Fruit fly (Drosophila melanogaster) whole organism, embryonic: ENCODE measurements around the gene CG42798.

Source experiments
- ATbp ChIP-seq: fragments of 200-800 bp; sonication (Bioruptor generic); optimal IDR thresholded peaks from 2 replicates; lab custom pipeline; 2017; ENCODE audit warnings: missing biosample characterization, mild to moderate bottlenecking, missing genetic modification characterization, missing genetic modification reagents
- Atf6 ChIP-seq: fragments of 200-800 bp; sonication (Bioruptor generic); IDR thresholded peaks from 2 replicates; pipeline ENCODE4 v1.3.6; 2022; ENCODE audit warnings: missing biosample characterization, missing genetic modification characterization
- CG10209 ChIP-seq: fragments of 200-800 bp; sonication (Bioruptor generic); optimal IDR thresholded peaks from 3 replicates; lab custom pipeline; 2017; ENCODE audit warnings: missing biosample characterization, mild to moderate bottlenecking, missing genetic modification characterization, missing genetic modification reagents
- CG10274 ChIP-seq: fragments of 200-800 bp; sonication (Bioruptor generic); optimal IDR thresholded peaks from 3 replicates; lab custom pipeline; 2017; ENCODE audit warnings: missing biosample characterization, mild to moderate bottlenecking, missing genetic modification characterization
- CG10366 ChIP-seq: fragments of 200-800 bp; sonication (Bioruptor generic); IDR thresholded peaks from 2 replicates; pipeline ENCODE4 v1.3.6; 2022; ENCODE audit warnings: missing biosample characterization, missing genetic modification characterization
- CG13296 ChIP-seq: fragments of 200-800 bp; sonication (Bioruptor generic); optimal IDR thresholded peaks from 3 replicates; lab custom pipeline; 2018; ENCODE audit warnings: missing biosample characterization, mild to moderate bottlenecking, missing genetic modification characterization
- CG15269 ChIP-seq: fragments of 200-800 bp; sonication (Bioruptor generic); optimal IDR thresholded peaks from 2 replicates; lab custom pipeline; 2018; ENCODE audit warnings: missing biosample characterization, mild to moderate bottlenecking, missing genetic modification characterization, moderate library complexity
- CG15514 ChIP-seq: fragments of 200-800 bp; sonication (Bioruptor generic); optimal IDR thresholded peaks from 3 replicates; lab custom pipeline; 2017; ENCODE audit warnings: missing biosample characterization, missing genetic modification characterization, mild to moderate bottlenecking, moderate library complexity, missing genetic modification reagents
- CG18599 ChIP-seq: fragments of 200-800 bp; sonication (Bioruptor generic); optimal IDR thresholded peaks from 3 replicates; lab custom pipeline; 2017; ENCODE audit warnings: missing biosample characterization, missing genetic modification characterization, mild to moderate bottlenecking, moderate library complexity, missing genetic modification reagents
- CG18619 ChIP-seq: fragments of 200-800 bp; sonication (Bioruptor generic); optimal IDR thresholded peaks from 3 replicates; lab custom pipeline; 2017; ENCODE audit warnings: missing biosample characterization, mild to moderate bottlenecking, missing genetic modification characterization
- CG2678 ChIP-seq: fragments of 200-800 bp; sonication (Bioruptor generic); optimal IDR thresholded peaks from 3 replicates; lab custom pipeline; 2019; ENCODE audit warnings: missing biosample characterization, mild to moderate bottlenecking, missing genetic modification characterization, moderate library complexity
- CG6254 ChIP-seq: fragments of 200-800 bp; sonication (Bioruptor generic); optimal IDR thresholded peaks from 3 replicates; lab custom pipeline; 2017; ENCODE audit warnings: mild to moderate bottlenecking, missing biosample characterization, missing genetic modification reagents, missing genetic modification characterization
- CG6272 ChIP-seq: fragments of 200-800 bp; sonication (Bioruptor generic); IDR thresholded peaks from 2 replicates; pipeline ENCODE4 v1.3.6; 2022; ENCODE audit warnings: missing biosample characterization, missing genetic modification characterization
- CG6765 ChIP-seq: fragments of 200-800 bp; sonication (Bioruptor generic); optimal IDR thresholded peaks from 3 replicates; lab custom pipeline; 2017; ENCODE audit warnings: missing biosample characterization, mild to moderate bottlenecking, missing genetic modification characterization
- CG6791 ChIP-seq: fragments of 200-800 bp; sonication (Bioruptor generic); IDR thresholded peaks from 3 replicates; pipeline ENCODE4 v1.3.6; 2022; ENCODE audit warnings: missing biosample characterization, missing genetic modification characterization; ENCODE audit not compliant: partially characterized antibody
- CG7556 ChIP-seq: fragments of 200-800 bp; sonication (Bioruptor generic); optimal IDR thresholded peaks from 2 replicates; lab custom pipeline; 2017; ENCODE audit warnings: missing biosample characterization, mild to moderate bottlenecking, missing genetic modification characterization
- CG7839 ChIP-seq: fragments of 200-800 bp; sonication (Bioruptor generic); optimal IDR thresholded peaks from 3 replicates; lab custom pipeline; 2018; ENCODE audit warnings: missing biosample characterization, mild to moderate bottlenecking, missing genetic modification characterization, moderate library complexity
- CG7963 ChIP-seq: fragments of 200-800 bp; sonication (Bioruptor generic); IDR thresholded peaks from 3 replicates; pipeline ENCODE4 v1.3.6; 2022; ENCODE audit warnings: missing biosample characterization, missing genetic modification characterization; ENCODE audit not compliant: partially characterized antibody
- CG8478 ChIP-seq: fragments of >200 bp; optimal IDR thresholded peaks from 2 replicates; lab custom pipeline; 2018
- Dbx ChIP-seq: fragments of 200-800 bp; sonication (Bioruptor generic); IDR thresholded peaks from 3 replicates; pipeline ENCODE4 v1.3.6; 2022; ENCODE audit warnings: missing biosample characterization, missing genetic modification characterization
- Dek ChIP-seq: fragments of 200-800 bp; sonication (Bioruptor generic); optimal IDR thresholded peaks from 3 replicates; lab custom pipeline; 2019; ENCODE audit warnings: missing biosample characterization, mild to moderate bottlenecking, missing genetic modification characterization, moderate library complexity
- Doc3 ChIP-seq: fragments of 200-800 bp; sonication (Bioruptor generic); IDR thresholded peaks from 3 replicates; pipeline ENCODE4 v1.3.6; 2022; ENCODE audit warnings: missing biosample characterization, missing genetic modification characterization; ENCODE audit not compliant: partially characterized antibody
- E2f2 ChIP-seq: fragments of 200-800 bp; sonication (Bioruptor generic); IDR thresholded peaks from 2 replicates; pipeline ENCODE4 v1.3.6; 2022; ENCODE audit warnings: missing biosample characterization, missing genetic modification characterization
- Ets97D ChIP-seq: fragments of 200-800 bp; sonication (Bioruptor generic); optimal IDR thresholded peaks from 3 replicates; lab custom pipeline; 2016; ENCODE audit warnings: missing biosample characterization, missing genetic modification characterization
- Hmr ChIP-seq: fragments of 200-800 bp; sonication (Bioruptor generic); optimal IDR thresholded peaks from 3 replicates; lab custom pipeline; 2017; ENCODE audit warnings: mild to moderate bottlenecking, missing biosample characterization, missing genetic modification reagents, missing genetic modification characterization
- Hmx ChIP-seq: fragments of 200-800 bp; sonication (Bioruptor generic); optimal IDR thresholded peaks from 2 replicates; lab custom pipeline; 2016; ENCODE audit warnings: missing biosample characterization, missing genetic modification characterization
- Mrtf ChIP-seq: fragments of 200-800 bp; sonication (Bioruptor generic); IDR thresholded peaks from 3 replicates; pipeline ENCODE4 v1.3.6; 2022; ENCODE audit warnings: missing biosample characterization, missing genetic modification characterization
- Oaz ChIP-seq: fragments of 200-800 bp; sonication (Bioruptor generic); IDR thresholded peaks from 2 replicates; pipeline ENCODE4 v1.3.6; 2022; ENCODE audit warnings: missing biosample characterization, missing genetic modification characterization
- Oli ChIP-seq: fragments of 200-800 bp; sonication (Bioruptor generic); optimal IDR thresholded peaks from 2 replicates; lab custom pipeline; 2018; ENCODE audit warnings: missing biosample characterization, mild to moderate bottlenecking, missing genetic modification characterization, moderate library complexity
- crc ChIP-seq: fragments of 200-800 bp; sonication (Bioruptor generic); optimal IDR thresholded peaks from 2 replicates; lab custom pipeline; 2016; ENCODE audit warnings: missing biosample characterization, missing genetic modification characterization
- crol ChIP-seq: fragments of 200-800 bp; sonication (Bioruptor generic); IDR thresholded peaks from 2 replicates; pipeline ENCODE4 v1.3.6; 2022; ENCODE audit warnings: missing biosample characterization, missing genetic modification characterization
- cwo ChIP-seq: fragments of 200-800 bp; sonication (Bioruptor generic); optimal IDR thresholded peaks from 3 replicates; lab custom pipeline; 2017; ENCODE audit warnings: missing biosample characterization, missing genetic modification characterization, mild to moderate bottlenecking, moderate library complexity, missing genetic modification reagents
- da ChIP-seq: fragments of 200-800 bp; sonication (Bioruptor generic); optimal IDR thresholded peaks from 2 replicates; lab custom pipeline; 2016; ENCODE audit warnings: missing biosample characterization, missing genetic modification characterization
- dan ChIP-seq: fragments of 200-800 bp; sonication (Bioruptor generic); IDR thresholded peaks from 2 replicates; pipeline ENCODE4 v1.3.6; 2022; ENCODE audit warnings: missing biosample characterization, missing genetic modification characterization
- dmrt99B ChIP-seq: fragments of 200-800 bp; sonication (Bioruptor generic); optimal IDR thresholded peaks from 2 replicates; lab custom pipeline; 2018; ENCODE audit warnings: missing biosample characterization, mild to moderate bottlenecking, missing genetic modification characterization, moderate library complexity
- ewg ChIP-seq: fragments of 200-800 bp; sonication (Bioruptor generic); optimal IDR thresholded peaks from 3 replicates; lab custom pipeline; 2017; ENCODE audit warnings: mild to moderate bottlenecking, missing biosample characterization, missing genetic modification reagents, missing genetic modification characterization
- gem ChIP-seq: fragments of 200-800 bp; sonication (Bioruptor generic); optimal IDR thresholded peaks from 2 replicates; lab custom pipeline; 2019; ENCODE audit warnings: missing biosample characterization, mild to moderate bottlenecking, missing genetic modification characterization, moderate library complexity
- gsb ChIP-seq: fragments of 200-800 bp; sonication (Bioruptor generic); IDR thresholded peaks from 2 replicates; pipeline ENCODE4 v1.3.6; 2022; ENCODE audit warnings: missing biosample characterization, missing genetic modification characterization
- jumu ChIP-seq: fragments of 200-800 bp; sonication (Bioruptor generic); optimal IDR thresholded peaks from 3 replicates; lab custom pipeline; 2016; ENCODE audit warnings: missing biosample characterization, missing genetic modification characterization
- lab ChIP-seq: fragments of 200-800 bp; sonication (Bioruptor generic); optimal IDR thresholded peaks from 3 replicates; lab custom pipeline; 2017; ENCODE audit warnings: missing biosample characterization, missing genetic modification characterization, mild to moderate bottlenecking, moderate library complexity, missing genetic modification reagents
- nerfin-2 ChIP-seq: fragments of 200-800 bp; sonication (Bioruptor generic); IDR thresholded peaks from 2 replicates; pipeline ENCODE4 v1.3.6; 2022; ENCODE audit warnings: missing biosample characterization, missing genetic modification characterization; ENCODE audit not compliant: partially characterized antibody
- phol ChIP-seq: fragments of 200-800 bp; sonication (Bioruptor generic); optimal IDR thresholded peaks from 3 replicates; lab custom pipeline; 2018; ENCODE audit warnings: missing biosample characterization, mild to moderate bottlenecking, missing genetic modification characterization, moderate library complexity
- salm ChIP-seq: fragments of 200-800 bp; sonication (Bioruptor generic); optimal IDR thresholded peaks from 2 replicates; lab custom pipeline; 2018; ENCODE audit warnings: missing biosample characterization, mild to moderate bottlenecking, missing genetic modification characterization
- scrt ChIP-seq: fragments of 200-800 bp; sonication (Bioruptor generic); optimal IDR thresholded peaks from 2 replicates; lab custom pipeline; 2018; ENCODE audit warnings: missing biosample characterization, mild to moderate bottlenecking, missing genetic modification characterization, moderate library complexity
- ssp ChIP-seq: fragments of 200-800 bp; sonication (Bioruptor generic); IDR thresholded peaks from 2 replicates; pipeline ENCODE4 v1.3.6; 2022; ENCODE audit warnings: missing biosample characterization, missing genetic modification characterization
- stc ChIP-seq: fragments of 200-800 bp; sonication (Bioruptor generic); IDR thresholded peaks from 2 replicates; pipeline ENCODE4 v1.3.6; 2022; ENCODE audit warnings: missing biosample characterization, missing genetic modification characterization
- trem ChIP-seq: fragments of 200-800 bp; optimal IDR thresholded peaks from 3 replicates; lab custom pipeline; 2019; ENCODE audit warnings: missing biosample characterization, mild to moderate bottlenecking, missing genetic modification characterization, moderate library complexity
- ttk ChIP-seq: fragments of 200-800 bp; sonication (Bioruptor generic); IDR thresholded peaks from 2 replicates; pipeline ENCODE4 v2.1.2; 2022; ENCODE audit warnings: missing biosample characterization, missing genetic modification characterization
- yki ChIP-seq: fragments of >200 bp; optimal IDR thresholded peaks from 3 replicates; lab custom pipeline; 2018
- z ChIP-seq: fragments of 200-800 bp; sonication (Bioruptor generic); IDR thresholded peaks from 3 replicates; pipeline ENCODE4 v1.3.6; 2022; ENCODE audit warnings: missing biosample characterization, missing genetic modification characterization

The CG42798 gene

DNA sequence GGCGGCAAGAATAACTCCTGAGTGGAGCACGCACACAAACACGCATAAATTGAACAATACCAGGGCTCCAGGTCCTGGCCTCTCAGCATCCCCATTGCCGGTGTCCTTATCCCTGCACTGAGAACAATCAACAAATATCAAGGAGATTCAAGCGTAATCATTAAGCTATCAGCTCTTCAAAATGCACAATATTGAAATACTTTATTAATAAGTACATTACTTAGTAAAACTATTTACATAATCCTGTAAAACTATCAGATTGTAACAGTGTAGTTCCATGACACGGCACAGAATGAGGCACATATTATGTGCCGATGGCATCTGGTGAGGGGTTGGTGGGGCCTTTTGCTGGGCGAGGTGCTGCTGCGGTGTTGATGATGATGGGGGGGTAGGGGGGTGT lies 35.4 kb upstream of the CG42798 start (continued):
- TF ChIP-seq Dbx (GFP tag; lab: Robert Waterston, UW) (peak; percentile 49; the same call in 1 of the 3 replicates), crol (GFP tag; lab: Robert Waterston, UW) (peak; percentile 55; the same call in 1 of the 2 replicates), cwo (peak; percentile 48), CG15269 (peak; percentile 14), CG6272 (GFP tag; lab: Robert Waterston, UW) (no peak), scrt (GFP tag; lab: Kevin White, UChicago) (peak; percentile 10), dan (GFP tag; lab: Robert Waterston, UW) (no peak), stc (GFP tag; lab: Robert Waterston, UW) (peak; percentile 25; the same call in 1 of the 2 replicates), CG7556 (GFP tag; lab: Kevin White, UChicago) (peak; percentile 52), Hmx (GFP tag; lab: Kevin White, UChicago) (no peak), phol (tag; lab: Kevin White, UChicago) (no peak), Oli (peak; percentile 0), CG6765 (GFP tag; lab: Kevin White, UChicago) (no peak), CG10209 (GFP tag; lab: Kevin White, UChicago) (peak; percentile 17), CG18599 (GFP tag; lab: Kevin White, UChicago) (peak; percentile 78), dmrt99B (tag; lab: Kevin White, UChicago) (peak; percentile 49), Oaz (GFP tag; lab: Robert Waterston, UW) (peak; percentile 15; the same call in 1 of the 2 replicates), Dek (tag; lab: Kevin White, UChicago) (no peak), salm (tag; lab: Kevin White, UChicago) (no peak), CG10366 (GFP tag; lab: Robert Waterston, UW) (no peak; the same call in 1 of the 2 replicates), gsb (GFP tag; lab: Robert Waterston, UW) (no peak), CG7963 (GFP tag; lab: Robert Waterston, UW) (no peak), crc (GFP tag; lab: Kevin White, UChicago) (no peak), CG6254 (GFP tag; lab: Kevin White, UChicago) (no peak), CG13296 (GFP tag; lab: Kevin White, UChicago) (peak; percentile 13), CG8478 (lab: Kevin White, UChicago) (no peak), CG2678 (peak; percentile 57), z (GFP tag; lab: Robert Waterston, UW) (no peak), nerfin-2 (GFP tag; lab: Robert Waterston, UW) (no peak), CG15514 (GFP tag; lab: Kevin White, UChicago) (peak; percentile 14), CG7839 (peak; percentile 55), da (GFP tag; lab: Kevin White, UChicago) (no peak), ttk (GFP tag; lab: Robert Waterston, UW) (0 out of 2 replicates have a peak, but pooled peaks have one; percentile 25), ssp (GFP tag; lab: Robert Waterston, UW) (0 out of 2 replicates have a peak, but pooled peaks have one; percentile 33), Atf6 (GFP tag; lab: Robert Waterston, UW) (no peak), CG6791 (GFP tag; lab: Robert Waterston, UW) (no peak), gem (tag; lab: Kevin White, UChicago) (peak; percentile 44), jumu (GFP tag; lab: Kevin White, UChicago) (no peak), trem (tag; lab: Kevin White, UChicago) (no peak), lab (GFP tag; lab: Kevin White, UChicago) (peak; percentile 72), ATbp (peak; percentile 7), Hmr (GFP tag; lab: Kevin White, UChicago) (peak; percentile 62), ewg (GFP tag; lab: Kevin White, UChicago) (no peak), CG18619 (no peak), Mrtf (GFP tag; lab: Robert Waterston, UW) (no peak; the same call in 2 of the 3 replicates), yki (lab: Kevin White, UChicago) (no peak), E2f2 (GFP tag; lab: Robert Waterston, UW) (no peak), Ets97D (no peak), Doc3 (GFP tag; lab: Robert Waterston, UW) (no peak), CG10274 (no peak)
